Fruit fly (Drosophila melanogaster) S2 (cell line): ENCODE results near the gene Jhbp14.

Experiments used
- CG8478 ChIP-seq: fragments of >200 bp; optimal IDR thresholded peaks from 2 replicates; lab custom pipeline; 2018
- CTCF ChIP-seq, 2 experiments: fragments of >200 bp; optimal IDR thresholded peaks; 2 replicates each; lab custom pipeline; 2018

DNA sequence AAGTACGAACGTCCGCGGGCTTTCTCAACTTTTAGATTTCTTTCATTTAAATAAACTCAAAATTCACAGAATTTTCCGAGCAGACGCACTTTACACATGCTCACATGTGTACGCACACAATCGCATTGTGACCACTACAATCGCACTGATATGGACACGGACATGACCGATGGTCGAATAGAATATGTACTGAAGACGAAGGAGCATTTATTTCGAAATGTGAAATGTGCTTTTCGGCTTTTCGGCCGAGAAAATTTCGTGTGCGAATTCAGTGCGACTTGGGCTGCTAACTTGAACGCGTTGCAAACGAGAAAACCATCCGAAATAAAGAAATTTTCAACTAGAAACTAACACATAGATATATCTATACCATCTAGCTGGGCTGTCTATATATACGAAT, 24.4 kb downstream of the Jhbp14 start, which contains the start of gene CG44085:
- TF ChIP-seq CG8478 (lab: Kevin White, UChicago) (no peak), CTCF (optimal IDR thresholded peaks at IDR 0.05; lab: Kevin White, UChicago) (no peak)
